Fruit fly (Drosophila melanogaster) whole organism, wandering third instar larva: ENCODE data around the gene Ras64B.

Source experiments
- CG9705 ChIP-seq: fragments of 200-800 bp; sonication (Bioruptor generic); optimal IDR thresholded peaks from 2 replicates; lab custom pipeline; 2018; ENCODE audit warnings: missing biosample characterization, mild to moderate bottlenecking, missing genetic modification characterization
- Dif ChIP-seq: fragments of 200-275, 200-300 bp; sonication (Bioruptor generic); optimal IDR thresholded peaks from 2 replicates; lab custom pipeline; 2018; ENCODE audit warnings: missing biosample characterization, missing genetic modification characterization; ENCODE audit not compliant: partially characterized antibody
- Myc ChIP-seq: fragments of >200 bp; optimal IDR thresholded peaks from 2 replicates; lab custom pipeline; 2017
- Sp1 ChIP-seq: fragments of 200-800 bp; sonication (Bioruptor generic); optimal IDR thresholded peaks from 3 replicates; lab custom pipeline; 2019; ENCODE audit warnings: missing biosample characterization, mild to moderate bottlenecking, missing genetic modification characterization, moderate library complexity
- Vsx2 ChIP-seq: fragments of 200-300, 225-300 bp; sonication (Bioruptor generic); optimal IDR thresholded peaks from 2 replicates; lab custom pipeline; 2018; ENCODE audit warnings: missing biosample characterization, missing genetic modification characterization; ENCODE audit not compliant: partially characterized antibody
- dl ChIP-seq, 2 experiments: fragments of 175-275, 200-275 bp in 1 of 2; fragments of 200-275 bp in 1 of 2; sonication (Bioruptor generic); optimal IDR thresholded peaks; lab custom pipeline; 2018; ENCODE audit warnings: mild to moderate bottlenecking in 2 of 2, missing biosample characterization in 2 of 2, missing genetic modification characterization in 2 of 2, moderate library complexity in 2 of 2; ENCODE audit not compliant: partially characterized antibody in 2 of 2, insufficient read depth in 1 of 2
- dsf ChIP-seq: sonication (Bioruptor generic); optimal IDR thresholded peaks from 2 replicates; lab custom pipeline; 2016; ENCODE audit warnings: missing biosample characterization, missing genetic modification characterization, borderline replicate concordance
- ey ChIP-seq: fragments of 200-800 bp; sonication (Bioruptor generic); optimal IDR thresholded peaks from 2 replicates; lab custom pipeline; 2016; ENCODE audit warnings: missing biosample characterization, missing genetic modification characterization
- jim ChIP-seq: fragments of 175-275, 200-325 bp; sonication (Bioruptor generic); optimal IDR thresholded peaks from 2 replicates; lab custom pipeline; 2016; ENCODE audit warnings: missing biosample characterization, mild to moderate bottlenecking, missing genetic modification characterization
- sage ChIP-seq: fragments of 200-800 bp; sonication (Bioruptor generic); optimal IDR thresholded peaks from 2 replicates; lab custom pipeline; 2016; ENCODE audit warnings: missing biosample characterization, mild to moderate bottlenecking, missing genetic modification characterization
- woc ChIP-seq: sonication (Bioruptor generic); optimal IDR thresholded peaks from 2 replicates; lab custom pipeline; 2016; ENCODE audit warnings: missing biosample characterization, mild to moderate bottlenecking, missing genetic modification characterization

Ras64B gene

DNA sequence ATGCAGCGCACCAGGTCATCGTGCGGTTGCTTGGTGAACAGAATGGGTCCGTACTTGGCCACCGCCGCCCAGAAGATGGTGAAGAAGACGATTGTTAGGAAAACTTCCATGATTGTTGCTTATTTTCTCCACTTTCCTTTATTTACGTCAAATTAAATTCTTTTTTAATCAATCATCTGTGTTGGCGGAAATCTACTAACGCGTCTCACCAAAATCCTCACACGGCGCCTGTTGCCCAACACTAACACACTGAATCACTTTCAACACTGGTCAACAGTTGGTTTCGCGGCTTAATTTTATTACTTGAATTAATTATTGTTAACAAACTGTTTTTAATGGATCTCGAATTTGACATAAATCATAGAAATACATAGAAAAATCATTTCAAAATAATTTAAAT is 47.8 kb downstream of the Ras64B start, which contains the start of gene VhaM9.7-c (continued):
- TF ChIP-seq Sp1 (GFP tag; lab: Kevin White, UChicago) (no peak), Vsx2 (GFP tag; lab: Kevin White, UChicago) (no peak), Dif (GFP tag; lab: Kevin White, UChicago) (no peak), dsf (GFP tag; lab: Kevin White, UChicago) (peak; percentile 17), jim (GFP tag; lab: Kevin White, UChicago) (no peak), CG9705 (GFP tag; lab: Kevin White, UChicago) (peak; percentile 18)

DNA sequence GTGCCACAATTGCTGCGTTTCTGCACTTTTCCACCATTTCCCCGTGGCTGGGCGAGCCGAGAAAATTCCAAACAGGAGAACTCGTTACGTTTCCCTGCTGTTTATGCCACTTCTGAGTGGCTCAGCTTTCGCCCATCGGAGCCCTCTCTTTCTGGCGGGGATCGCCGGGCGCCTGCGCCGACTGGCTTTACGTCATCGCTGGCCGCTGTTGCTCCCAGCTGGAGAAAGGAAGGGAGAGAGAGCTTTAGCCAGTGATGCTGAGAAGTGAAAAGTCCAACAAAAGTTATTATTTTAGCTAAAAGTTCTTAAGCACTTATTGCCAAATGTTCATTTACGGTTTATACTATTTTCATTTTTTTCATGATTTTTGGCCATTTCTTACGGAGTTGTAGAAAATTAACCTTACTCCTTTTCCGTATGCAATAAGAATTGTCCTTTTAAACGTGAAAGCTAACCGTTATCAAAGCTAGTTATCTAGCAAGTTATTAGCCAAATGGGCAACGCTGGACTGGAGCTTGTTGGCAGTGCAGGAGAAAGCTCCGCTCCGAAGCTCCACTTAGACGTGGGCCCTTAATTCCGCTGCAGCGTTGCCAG is 49.2 kb downstream of the Ras64B start, which contains the start of the genes Teh2 and tipE:
TSS of gene Teh2 (minus strand) at position 94 of the 594 bp plus-strand sequence.
TSS of gene tipE (plus strand) at position 570 of the 594 bp plus-strand sequence.
- TF ChIP-seq Myc (lab: Kevin White, UChicago) (peak; percentile 64), dl (GFP tag; optimal IDR thresholded peaks at IDR 0.05; lab: Kevin White, UChicago; ENCODE audit: insufficient read depth in 1 of 2, partially characterized antibody in 2 of 2) (no peak), CG9705 (GFP tag; lab: Kevin White, UChicago) (no peak), ey (no peak), sage (GFP tag; lab: Kevin White, UChicago) (no peak), woc (peak; percentile 9)
- TF ChIP-seq, all 38 proteins: peak for 2
